Fruit fly (Drosophila melanogaster) whole organism, embryonic: ENCODE results near the gene CG8907.

Experiments used
- Asciz ChIP-seq: fragments of 200-800 bp; sonication (Bioruptor generic); optimal IDR thresholded peaks from 2 replicates; lab custom pipeline; 2017; ENCODE audit warnings: missing biosample characterization, mild to moderate bottlenecking, missing genetic modification characterization, missing genetic modification reagents
- Atf6 ChIP-seq: fragments of 200-800 bp; sonication (Bioruptor generic); IDR thresholded peaks from 2 replicates; pipeline ENCODE4 v1.3.6; 2022; ENCODE audit warnings: missing biosample characterization, missing genetic modification characterization
- Bgb ChIP-seq: fragments of 200-800 bp; sonication (Bioruptor generic); IDR thresholded peaks from 2 replicates; pipeline ENCODE4 v1.3.6; 2022; ENCODE audit warnings: missing biosample characterization, missing genetic modification characterization; ENCODE audit not compliant: partially characterized antibody
- CG11560 ChIP-seq: fragments of 200-800 bp; sonication (Bioruptor generic); IDR thresholded peaks from 3 replicates; pipeline ENCODE4 v1.3.6; 2022; ENCODE audit warnings: missing biosample characterization, missing genetic modification characterization
- CG1603 ChIP-seq: fragments of 200-800 bp; sonication (Bioruptor generic); optimal IDR thresholded peaks from 2 replicates; lab custom pipeline; 2019; ENCODE audit warnings: missing biosample characterization, mild to moderate bottlenecking, missing genetic modification characterization, moderate library complexity
- CG18619 ChIP-seq: fragments of 200-800 bp; sonication (Bioruptor generic); optimal IDR thresholded peaks from 3 replicates; lab custom pipeline; 2017; ENCODE audit warnings: missing biosample characterization, mild to moderate bottlenecking, missing genetic modification characterization
- CG2678 ChIP-seq: fragments of 200-800 bp; sonication (Bioruptor generic); optimal IDR thresholded peaks from 3 replicates; lab custom pipeline; 2019; ENCODE audit warnings: missing biosample characterization, mild to moderate bottlenecking, missing genetic modification characterization, moderate library complexity
- CG2889 ChIP-seq: fragments of 200-800 bp; sonication (Bioruptor generic); IDR thresholded peaks from 3 replicates; pipeline ENCODE4 v1.3.6; 2022; ENCODE audit warnings: missing biosample characterization, missing genetic modification characterization
- CG4282 ChIP-seq: fragments of 200-800 bp; sonication (Bioruptor generic); optimal IDR thresholded peaks from 2 replicates; lab custom pipeline; 2016; ENCODE audit warnings: missing biosample characterization, missing genetic modification characterization
- CG4707 ChIP-seq: fragments of 200-800 bp; sonication (Bioruptor generic); optimal IDR thresholded peaks from 2 replicates; lab custom pipeline; 2018; ENCODE audit warnings: missing biosample characterization, mild to moderate bottlenecking, missing genetic modification characterization, moderate library complexity
- CG4820 ChIP-seq: fragments of 200-800 bp; sonication (Bioruptor generic); optimal IDR thresholded peaks from 3 replicates; lab custom pipeline; 2016; ENCODE audit warnings: missing biosample characterization, missing genetic modification characterization
- CG6791 ChIP-seq: fragments of 200-800 bp; sonication (Bioruptor generic); IDR thresholded peaks from 3 replicates; pipeline ENCODE4 v1.3.6; 2022; ENCODE audit warnings: missing biosample characterization, missing genetic modification characterization; ENCODE audit not compliant: partially characterized antibody
- CG7372 ChIP-seq: fragments of 200-800 bp; sonication (Bioruptor generic); IDR thresholded peaks from 2 replicates; pipeline ENCODE4 v1.3.6; 2022; ENCODE audit warnings: missing biosample characterization, missing genetic modification characterization
- CG7745 ChIP-seq: fragments of 200-800 bp; sonication (Bioruptor generic); optimal IDR thresholded peaks from 2 replicates; lab custom pipeline; 2018; ENCODE audit warnings: missing biosample characterization, mild to moderate bottlenecking, missing genetic modification characterization, moderate library complexity
- CG7928 ChIP-seq: fragments of 200-800 bp; sonication (Bioruptor generic); optimal IDR thresholded peaks from 2 replicates; lab custom pipeline; 2017; ENCODE audit warnings: missing biosample characterization, mild to moderate bottlenecking, missing genetic modification characterization
- D19A ChIP-seq: fragments of 200-800 bp; optimal IDR thresholded peaks from 3 replicates; lab custom pipeline; 2019; ENCODE audit warnings: missing biosample characterization, mild to moderate bottlenecking, missing genetic modification characterization, moderate library complexity
- Dbx ChIP-seq: fragments of 200-800 bp; sonication (Bioruptor generic); IDR thresholded peaks from 3 replicates; pipeline ENCODE4 v1.3.6; 2022; ENCODE audit warnings: missing biosample characterization, missing genetic modification characterization
- Dek ChIP-seq: fragments of 200-800 bp; sonication (Bioruptor generic); optimal IDR thresholded peaks from 3 replicates; lab custom pipeline; 2019; ENCODE audit warnings: missing biosample characterization, mild to moderate bottlenecking, missing genetic modification characterization, moderate library complexity
- Dp ChIP-seq: fragments of 200-800 bp; sonication (Bioruptor generic); optimal IDR thresholded peaks from 2 replicates; lab custom pipeline; 2018; ENCODE audit warnings: missing biosample characterization, mild to moderate bottlenecking, missing genetic modification characterization, moderate library complexity
- Ets97D ChIP-seq: fragments of 200-800 bp; sonication (Bioruptor generic); optimal IDR thresholded peaks from 3 replicates; lab custom pipeline; 2016; ENCODE audit warnings: missing biosample characterization, missing genetic modification characterization
- Fer1 ChIP-seq: fragments of 200-800 bp; sonication (Bioruptor generic); optimal IDR thresholded peaks from 2 replicates; lab custom pipeline; 2017; ENCODE audit warnings: missing biosample characterization, mild to moderate bottlenecking, missing genetic modification characterization
- MBD-R2 ChIP-seq: fragments of 200-800 bp; sonication (Bioruptor generic); IDR thresholded peaks from 2 replicates; pipeline ENCODE4 v1.3.6; 2022; ENCODE audit warnings: missing biosample characterization, missing genetic modification characterization
- Max ChIP-seq: fragments of 200-800 bp; sonication (Bioruptor generic); optimal IDR thresholded peaks from 2 replicates; lab custom pipeline; 2016; ENCODE audit warnings: missing biosample characterization, mild to moderate bottlenecking, missing genetic modification characterization
- Nf-YA ChIP-seq: fragments of 200-800 bp; sonication (Bioruptor generic); IDR thresholded peaks from 2 replicates; pipeline ENCODE4 v1.3.6; 2022; ENCODE audit warnings: missing biosample characterization, missing genetic modification characterization
- Pdp1 ChIP-seq, 2 experiments: fragments of 200-800 bp; sonication (Bioruptor generic); optimal IDR thresholded peaks; 3 replicates each; lab custom pipeline; 2016; ENCODE audit warnings: missing biosample characterization in 2 of 2, missing genetic modification characterization in 2 of 2, mild to moderate bottlenecking in 1 of 2, moderate library complexity in 1 of 2
- Spps ChIP-seq: fragments of 200-800 bp; sonication (Bioruptor generic); optimal IDR thresholded peaks from 2 replicates; lab custom pipeline; 2018; ENCODE audit warnings: missing biosample characterization, mild to moderate bottlenecking, missing genetic modification characterization
- Ssrp ChIP-seq: fragments of 200-800 bp; sonication (Bioruptor generic); optimal IDR thresholded peaks from 2 replicates; lab custom pipeline; 2018; ENCODE audit warnings: missing biosample characterization, mild to moderate bottlenecking, missing genetic modification characterization, moderate library complexity
- Stat92E ChIP-seq, 3 experiments: fragments of >200 bp in 2 of 3; fragments of 200-800 bp in 1 of 3; sonication (Bioruptor generic) in 1 of 3; optimal IDR thresholded peaks; 2 replicates each; lab custom pipeline; 2017 to 2019; ENCODE audit warnings: missing biosample characterization in 3 of 3, missing genetic modification characterization in 3 of 3, mild to moderate bottlenecking in 1 of 3, moderate library complexity in 1 of 3
- Trl ChIP-seq, 3 experiments: fragments of >200 bp in 2 of 3; fragments of 200-800 bp in 1 of 3; sonication (Bioruptor generic) in 1 of 3; optimal IDR thresholded peaks; 2 replicates in 1 of 3; 3 replicates in 2 of 3; lab custom pipeline; 2016 to 2017; ENCODE audit warnings: missing biosample characterization in 1 of 3, missing genetic modification characterization in 1 of 3
- Xrp1 ChIP-seq: fragments of 200-800 bp; sonication (Bioruptor generic); IDR thresholded peaks from 2 replicates; pipeline ENCODE4 v1.3.6; 2022; ENCODE audit warnings: missing biosample characterization, missing genetic modification characterization
- bcd ChIP-seq: fragments of 200-800 bp; sonication (Bioruptor generic); optimal IDR thresholded peaks from 2 replicates; lab custom pipeline; 2017; ENCODE audit warnings: missing biosample characterization, mild to moderate bottlenecking, missing genetic modification characterization
- chinmo ChIP-seq: fragments of 200-800 bp; sonication (Bioruptor generic); IDR thresholded peaks from 4 replicates; pipeline ENCODE4 v1.3.6; 2022; ENCODE audit warnings: missing biosample characterization, missing genetic modification characterization; ENCODE audit not compliant: partially characterized antibody
- cwo ChIP-seq: fragments of 200-800 bp; sonication (Bioruptor generic); optimal IDR thresholded peaks from 3 replicates; lab custom pipeline; 2017; ENCODE audit warnings: missing biosample characterization, missing genetic modification characterization, mild to moderate bottlenecking, moderate library complexity, missing genetic modification reagents
- disco-r ChIP-seq: fragments of 200-800 bp; sonication (Bioruptor generic); optimal IDR thresholded peaks from 2 replicates; lab custom pipeline; 2016; ENCODE audit warnings: missing biosample characterization, missing genetic modification characterization
- dmrt11E ChIP-seq: fragments of 200-800 bp; sonication (Bioruptor generic); optimal IDR thresholded peaks from 3 replicates; lab custom pipeline; 2018; ENCODE audit warnings: missing biosample characterization, mild to moderate bottlenecking, missing genetic modification characterization, moderate library complexity
- en ChIP-seq: fragments of 200-800 bp; sonication (Bioruptor generic); optimal IDR thresholded peaks from 2 replicates; lab custom pipeline; 2016; ENCODE audit warnings: missing biosample characterization, missing genetic modification characterization
- gcm ChIP-seq: fragments of 200-800 bp; sonication (Bioruptor generic); optimal IDR thresholded peaks from 2 replicates; lab custom pipeline; 2019; ENCODE audit warnings: missing biosample characterization, mild to moderate bottlenecking, missing genetic modification characterization, moderate library complexity
- gsb-n ChIP-seq: fragments of 200-800 bp; sonication (Bioruptor generic); optimal IDR thresholded peaks from 3 replicates; lab custom pipeline; 2018; ENCODE audit warnings: missing biosample characterization, mild to moderate bottlenecking, missing genetic modification characterization
- jumu ChIP-seq: fragments of 200-800 bp; sonication (Bioruptor generic); optimal IDR thresholded peaks from 3 replicates; lab custom pipeline; 2016; ENCODE audit warnings: missing biosample characterization, missing genetic modification characterization
- lilli ChIP-seq: fragments of 200-800 bp; sonication (Bioruptor generic); optimal IDR thresholded peaks from 3 replicates; lab custom pipeline; 2016; ENCODE audit warnings: missing biosample characterization, missing genetic modification characterization
- mirr ChIP-seq: fragments of 200-800 bp; sonication (Bioruptor generic); optimal IDR thresholded peaks from 3 replicates; lab custom pipeline; 2018; ENCODE audit warnings: missing biosample characterization, mild to moderate bottlenecking, missing genetic modification characterization
- pan ChIP-seq, 4 experiments: fragments of >200 bp in 3 of 4; fragments of 200-800 bp in 1 of 4; sonication (Bioruptor generic) in 1 of 4; optimal IDR thresholded peaks in 3 of 4; IDR thresholded peaks in 1 of 4; 2 replicates each; pipeline versions ENCODE4 v1.3.6 to Lab custom; 2017 to 2022; ENCODE audit warnings: missing biosample characterization in 2 of 4, missing genetic modification characterization in 2 of 4, mixed read lengths in 1 of 4
- pum ChIP-seq: fragments of 200-800 bp; sonication (Bioruptor generic); optimal IDR thresholded peaks from 2 replicates; lab custom pipeline; 2016; ENCODE audit warnings: missing biosample characterization, missing genetic modification characterization
- repo ChIP-seq: fragments of 200-800 bp; sonication (Bioruptor generic); optimal IDR thresholded peaks from 2 replicates; lab custom pipeline; 2016; ENCODE audit warnings: missing biosample characterization, missing genetic modification characterization
- slou ChIP-seq: fragments of 200-800 bp; sonication (Bioruptor generic); optimal IDR thresholded peaks from 3 replicates; lab custom pipeline; 2016; ENCODE audit warnings: missing biosample characterization, missing genetic modification characterization
- sug ChIP-seq: fragments of 200-800 bp; optimal IDR thresholded peaks from 2 replicates; lab custom pipeline; 2019; ENCODE audit warnings: missing biosample characterization, mild to moderate bottlenecking, missing genetic modification characterization, moderate library complexity
- tap ChIP-seq: fragments of 200-800 bp; optimal IDR thresholded peaks from 3 replicates; lab custom pipeline; 2019; ENCODE audit warnings: missing biosample characterization, mild to moderate bottlenecking, missing genetic modification characterization, moderate library complexity
- tin ChIP-seq: fragments of 200-800 bp; sonication (Bioruptor generic); optimal IDR thresholded peaks from 3 replicates; lab custom pipeline; 2016; ENCODE audit warnings: missing biosample characterization, missing genetic modification characterization
- tx ChIP-seq: fragments of 200-800 bp; sonication (Bioruptor generic); optimal IDR thresholded peaks from 2 replicates; lab custom pipeline; 2016; ENCODE audit warnings: missing biosample characterization, missing genetic modification characterization
- vfl ChIP-seq: fragments of 200-800 bp; sonication (Bioruptor generic); optimal IDR thresholded peaks from 2 replicates; lab custom pipeline; 2016; ENCODE audit warnings: missing biosample characterization, missing genetic modification characterization

The CG8907 gene

dm6 chr3R:16991781-16992180, 16.3 kb upstream of the CG8907 start, which contains the start of gene EMC2B (continued):
- no peak for TF ChIP-seq Stat92E (GFP tag; optimal IDR thresholded peaks at IDR 0.05; lab: Kevin White, UChicago)
- peak; percentile 24 for TF ChIP-seq Fer1
- TF ChIP-seq Max (GFP tag; lab: Kevin White, UChicago), result no peak
- TF ChIP-seq Nf-YA (GFP tag; lab: Robert Waterston, UW), result no peak
- TF ChIP-seq disco-r, result peak; percentile 22
- no peak for TF ChIP-seq Trl (optimal IDR thresholded peaks at IDR 0.05; lab: Kevin White, UChicago)
- TF ChIP-seq Trl (GFP tag; optimal IDR thresholded peaks at IDR 0.05; lab: Kevin White, UChicago), result peak; percentile 42
- TF ChIP-seq slou (GFP tag; lab: Kevin White, UChicago), result no peak
- peak; percentile 70 for TF ChIP-seq CG1603 (tag; lab: Kevin White, UChicago)
- no peak for TF ChIP-seq CG18619 (GFP tag; lab: Kevin White, UChicago)
- TF ChIP-seq dmrt11E (tag; lab: Kevin White, UChicago), result peak; percentile 29
- TF ChIP-seq Atf6 (GFP tag; lab: Robert Waterston, UW), result no peak
- peak; percentile 65 for TF ChIP-seq pum (GFP tag; lab: Kevin White, UChicago)
- TF ChIP-seq vfl (GFP tag; lab: Kevin White, UChicago), result peak; percentile 49
- TF ChIP-seq Dek (tag; lab: Kevin White, UChicago), result peak; percentile 40
- TF ChIP-seq D19A (tag; lab: Kevin White, UChicago), result peak; percentile 81
- peak; percentile 5 for TF ChIP-seq gsb-n
- TF ChIP-seq CG4282 (GFP tag; lab: Kevin White, UChicago), result no peak
- TF ChIP-seq CG11560 (tag; lab: Robert Waterston, UW), result no peak
- no peak for TF ChIP-seq MBD-R2 (GFP tag; lab: Robert Waterston, UW)
- TF ChIP-seq repo (GFP tag; lab: Kevin White, UChicago), result no peak
- TF ChIP-seq Dbx (GFP tag; lab: Robert Waterston, UW), result no peak
- no peak for TF ChIP-seq Spps (tag; lab: Kevin White, UChicago)
- no peak for TF ChIP-seq pan (optimal IDR thresholded peaks at IDR 0.05; lab: Kevin White, UChicago)
- TF ChIP-seq pan (GFP tag; optimal IDR thresholded peaks at IDR 0.05 in 1 of 2, IDR thresholded peaks at IDR 0.05 in 1 of 2), result no peak
- peak; percentile 34 for TF ChIP-seq bcd (GFP tag; lab: Kevin White, UChicago)
- no peak for TF ChIP-seq cwo (GFP tag; lab: Kevin White, UChicago)
- peak; percentile 23 for TF ChIP-seq tin (GFP tag; lab: Kevin White, UChicago)
- TF ChIP-seq Ssrp (tag; lab: Kevin White, UChicago), result no peak
- no peak for TF ChIP-seq en
- peak; percentile 20 for TF ChIP-seq Dp (GFP tag; lab: Kevin White, UChicago)
- TF ChIP-seq chinmo, result no peak
- peak; percentile 49 to 61 for TF ChIP-seq Pdp1 (GFP tag; optimal IDR thresholded peaks at IDR 0.05; lab: Kevin White, UChicago)
- peak; percentile 13 for TF ChIP-seq tx (GFP tag; lab: Kevin White, UChicago)
- TF ChIP-seq lilli (GFP tag; lab: Kevin White, UChicago), result peak; percentile 63
- TF ChIP-seq Asciz, result no peak
- TF ChIP-seq Bgb (GFP tag; lab: Robert Waterston, UW), result no peak
- no peak for TF ChIP-seq CG4820 (GFP tag; lab: Kevin White, UChicago)
- no peak for TF ChIP-seq CG6791 (GFP tag; lab: Robert Waterston, UW)
- TF ChIP-seq CG7372 (GFP tag; lab: Robert Waterston, UW), result no peak
- TF ChIP-seq CG7928 (GFP tag; lab: Kevin White, UChicago), result no peak
- TF ChIP-seq CG2678 (tag; lab: Kevin White, UChicago), result peak; percentile 46
- no peak for TF ChIP-seq CG4707 (GFP tag; lab: Kevin White, UChicago)
- TF ChIP-seq mirr (GFP tag; lab: Kevin White, UChicago), result peak; percentile 16
- peak; percentile 17 for TF ChIP-seq jumu (GFP tag; lab: Kevin White, UChicago)
- peak; percentile 77 for TF ChIP-seq Ets97D (GFP tag; lab: Kevin White, UChicago)
- no peak for TF ChIP-seq CG2889 (GFP tag; lab: Robert Waterston, UW)
- no peak for TF ChIP-seq gcm (GFP tag; lab: Kevin White, UChicago)
- TF ChIP-seq tap (tag; lab: Kevin White, UChicago), result no peak
- TF ChIP-seq sug (tag; lab: Kevin White, UChicago), result peak; percentile 33
- TF ChIP-seq CG7745 (tag; lab: Kevin White, UChicago), result no peak
- no peak for TF ChIP-seq Xrp1
